Worm (Caenorhabditis elegans): ENCODE results near the gene Y73B3A.4.
A peak's percentile ranks its signal among the peaks of the same experiment; 100 is the strongest.
"Not testable (repeated sequence)": the region's sequence is repeated elsewhere in the genome, so short reads cannot be mapped to it uniquely, and the experiment has no call there.

Gene Y73B3A.4

ce11 chrX:117080-117479 is 12.5 kb upstream of the Y73B3A.4 start, which contains the start of gene fbxa-222:
fbxa-222 (plus strand) TSS chrX:117380.
- no peak for TF ChIP-seq fkh-4 (tag; optimal IDR thresholded peaks at IDR 0.05; ENCODE audit: borderline replicate concordance)
- TF ChIP-seq sox-4 (tag; optimal IDR thresholded peaks at IDR 0.05), result no peak
- no peak for TF ChIP-seq lin-13 (GFP tag; optimal IDR thresholded peaks at IDR 0.05)
- no peak for TF ChIP-seq ceh-88 (GFP tag; IDR thresholded peaks at IDR 0.05)
- TF ChIP-seq ets-5 (GFP tag; IDR thresholded peaks at IDR 0.05), result no peak
- TF ChIP-seq zag-1 (tag; optimal IDR thresholded peaks at IDR 0.05), result no peak
- peak; percentile 24 for TF ChIP-seq lin-14 (GFP tag; optimal IDR thresholded peaks at IDR 0.05)
- no peak for TF ChIP-seq grh-1 (GFP tag; IDR thresholded peaks at IDR 0.05)

ce11 chrX:114400-114799 is 9.8 kb upstream of the Y73B3A.4 start, which contains the start of gene fbxa-221:
fbxa-221 (plus strand) TSS chrX:114700.
- TF ChIP-seq hpl-2, unc-62, efl-3 (GFP tag; optimal IDR thresholded peaks at IDR 0.05): not testable (repeated sequence)

ce11 chrX:108929-109328 is 4.4 kb upstream of the Y73B3A.4 start, which contains the start of gene elk-2:
elk-2 (minus strand) TSS chrX:109029.
- TF ChIP-seq lin-13 (GFP tag; optimal IDR thresholded peaks at IDR 0.05); fos-1 (tag; optimal IDR thresholded peaks at IDR 0.05); ets-5 (GFP tag; IDR thresholded peaks at IDR 0.05): not testable (repeated sequence)

- TF ChIP-seq dsc-1 (tag; optimal IDR thresholded peaks at IDR 0.05), result no peak
- TF ChIP-seq ceh-88 (GFP tag; IDR thresholded peaks at IDR 0.05), result no peak
- TF ChIP-seq vab-15 (tag; optimal IDR thresholded peaks at IDR 0.05), result no peak
- no peak for TF ChIP-seq ceh-82 (tag; optimal IDR thresholded peaks at IDR 0.05)
- no peak for TF ChIP-seq fkh-10 (GFP tag; optimal IDR thresholded peaks at IDR 0.05)
- TF ChIP-seq elt-3 (tag; optimal IDR thresholded peaks at IDR 0.05), result no peak
- TF ChIP-seq lin-15B (tag; optimal IDR thresholded peaks at IDR 0.05), result no peak
Observed at ce11 chrX:88905-89304, 15.7 kb downstream of the Y73B3A.4 start.

- TF ChIP-seq nhr-85 (tag), result no peak
- TF ChIP-seq ets-5 (GFP tag; IDR thresholded peaks at IDR 0.05), result no peak
- no peak for TF ChIP-seq unc-98 (GFP tag; IDR thresholded peaks at IDR 0.05)
- TF ChIP-seq C16A3.4 (tag; optimal IDR thresholded peaks at IDR 0.05), result no peak
- no peak for TF ChIP-seq fos-1 (tag; optimal IDR thresholded peaks at IDR 0.05)
- TF ChIP-seq fkh-8 (tag; optimal IDR thresholded peaks at IDR 0.05), result no peak
- no peak for TF ChIP-seq aha-1 (tag; optimal IDR thresholded peaks at IDR 0.05)
- TF ChIP-seq vab-15 (tag; optimal IDR thresholded peaks at IDR 0.05), result no peak
- no peak for TF ChIP-seq hpl-2 (GFP tag; optimal IDR thresholded peaks at IDR 0.05)
- TF ChIP-seq efl-1 (optimal IDR thresholded peaks at IDR 0.05), result no peak
- no peak for TF ChIP-seq efl-1 (GFP tag; optimal IDR thresholded peaks at IDR 0.05 in 1 of 2)
- TF ChIP-seq ceh-88 (GFP tag; IDR thresholded peaks at IDR 0.05), result no peak
- no peak for TF ChIP-seq ama-1 (optimal IDR thresholded peaks at IDR 0.05)
- TF ChIP-seq mab-9 (GFP tag; IDR thresholded peaks at IDR 0.05), result no peak
- TF ChIP-seq ceh-8 (GFP tag; optimal IDR thresholded peaks at IDR 0.05), result no peak
Observed at ce11 chrX:84602-85001, 20.0 kb downstream of the Y73B3A.4 start.

ce11 chrX:59084-59483 is 45.5 kb downstream of the Y73B3A.4 start:
- not testable (repeated sequence) for TF ChIP-seq efl-1 (optimal IDR thresholded peaks at IDR 0.05)
- TF ChIP-seq efl-1 (GFP tag; optimal IDR thresholded peaks at IDR 0.05 in 1 of 2), result peak in 1 of 2 experiments; percentile 88
- TF ChIP-seq lin-35 (GFP tag; optimal IDR thresholded peaks at IDR 0.05), result peak in 1 of 2 experiments; percentile 27
- peak in 1 of 3 experiments; percentile 2 for TF ChIP-seq dpl-1 (GFP tag; optimal IDR thresholded peaks at IDR 0.05)

ce11 chrX:47484-47883 is 57.1 kb downstream of the Y73B3A.4 start, which contains the start of gene Y73B3A.20:
Y73B3A.20 (plus strand) TSS chrX:47690.
- TF ChIP-seq lsy-2 (tag; optimal IDR thresholded peaks at IDR 0.05), result peak in 1 of 2 experiments; percentile 51
